Worm (Caenorhabditis elegans): Measurements from ENCODE around the gene ugt-45.

- TF ChIP-seq B0310.2 (tag; optimal IDR thresholded peaks at IDR 0.05) (no peak), aly-1 (tag; optimal IDR thresholded peaks at IDR 0.05) (no peak), scrt-1 (GFP tag; IDR thresholded peaks at IDR 0.05) (no peak), ama-1 (optimal IDR thresholded peaks at IDR 0.05) (no peak), ceh-13 (GFP tag; optimal IDR thresholded peaks at IDR 0.05) (no peak), flt-1 (GFP tag; IDR thresholded peaks at IDR 0.05) (no peak), tra-4 (tag; optimal IDR thresholded peaks at IDR 0.05) (no peak), tbx-37 (GFP tag; conservative IDR thresholded peaks at IDR 0.05) (no peak), F13C5.2 (tag; optimal IDR thresholded peaks at IDR 0.05) (no peak), hmg-4 (GFP tag; optimal IDR thresholded peaks at IDR 0.05) (no peak), ceh-36 (tag; optimal IDR thresholded peaks at IDR 0.05) (no peak), ets-7 (tag; optimal IDR thresholded peaks at IDR 0.05) (no peak)
Measured at ce11 chrIV:3709200-3709599, 41.7 kb downstream of the ugt-45 start, which contains the start of gene Y37E11AL.1.
